Worm (Caenorhabditis elegans) whole organism, L2 larva: ENCODE data around the gene sfxn-1.2.

Source experiments
- C34F6.9 ChIP-seq: fragments of 150-350 bp; optimal IDR thresholded peaks from 2 replicates; lab custom pipeline; 2014; ENCODE audit warnings: missing biosample characterization, missing genetic modification characterization
- F13H6.1 ChIP-seq: sonication (generic microtip); optimal IDR thresholded peaks from 2 replicates; lab custom pipeline; 2016; ENCODE audit warnings: missing genetic modification characterization, missing compliant biosample characterization
- R02D3.7 ChIP-seq: fragments of 150-350 bp; optimal IDR thresholded peaks from 2 replicates; lab custom pipeline; 2014; ENCODE audit warnings: missing biosample characterization, missing genetic modification characterization
- Y55F3AM.14 ChIP-seq: fragments of 200-800 bp; sonication (Bioruptor generic); optimal IDR thresholded peaks from 2 replicates; lab custom pipeline; 2018; ENCODE audit warnings: mild to moderate bottlenecking, missing genetic modification characterization, missing compliant biosample characterization
- ZK546.5 ChIP-seq: sonication (generic microtip); optimal IDR thresholded peaks from 2 replicates; lab custom pipeline; 2017; ENCODE audit warnings: missing biosample characterization, missing genetic modification characterization
- alr-1 ChIP-seq: fragments of 150-350 bp; optimal IDR thresholded peaks from 2 replicates; lab custom pipeline; 2014; ENCODE audit warnings: missing biosample characterization, missing genetic modification characterization
- aly-2 ChIP-seq: fragments of 150-350 bp; optimal IDR thresholded peaks from 2 replicates; lab custom pipeline; 2014; ENCODE audit warnings: missing biosample characterization, missing genetic modification characterization
- ama-1 ChIP-seq: fragments of 150-350 bp; optimal IDR thresholded peaks from 2 replicates; lab custom pipeline; 2018; ENCODE audit warnings: inconsistent platforms
- ceh-82 ChIP-seq: fragments of 150-350 bp; optimal IDR thresholded peaks from 2 replicates; lab custom pipeline; 2014; ENCODE audit warnings: missing biosample characterization, missing genetic modification characterization
- crh-2 ChIP-seq: sonication (generic microtip); optimal IDR thresholded peaks from 2 replicates; lab custom pipeline; 2017; ENCODE audit warnings: missing biosample characterization, missing genetic modification characterization
- egl-27 ChIP-seq: sonication (generic microtip); optimal IDR thresholded peaks from 3 replicates; lab custom pipeline; 2017; ENCODE audit warnings: missing biosample characterization, missing genetic modification reagents, missing genetic modification characterization
- elt-1 ChIP-seq: fragments of 150-350 bp; optimal IDR thresholded peaks from 2 replicates; lab custom pipeline; 2014; ENCODE audit warnings: missing biosample characterization, missing genetic modification characterization
- elt-3 ChIP-seq: sonication (generic microtip); optimal IDR thresholded peaks from 2 replicates; lab custom pipeline; 2017; ENCODE audit warnings: missing biosample characterization, missing genetic modification characterization
- fos-1 ChIP-seq: fragments of 150-350 bp; optimal IDR thresholded peaks from 2 replicates; lab custom pipeline; 2014; ENCODE audit warnings: missing biosample characterization, missing genetic modification characterization
- gmeb-1 ChIP-seq: fragments of 150-350 bp; optimal IDR thresholded peaks from 2 replicates; lab custom pipeline; 2014; ENCODE audit warnings: missing biosample characterization, missing genetic modification characterization
- lin-11 ChIP-seq: fragments of 150-350 bp; sonication (generic microtip); optimal IDR thresholded peaks from 2 replicates; lab custom pipeline; 2014; ENCODE audit warnings: missing biosample characterization, missing genetic modification characterization, inconsistent platforms, mixed read lengths
- lin-39 ChIP-seq: fragments of 150-350 bp; optimal IDR thresholded peaks from 2 replicates; lab custom pipeline; 2014; ENCODE audit warnings: missing biosample characterization, missing genetic modification reagents, missing genetic modification characterization
- lsy-2 ChIP-seq, 2 experiments: fragments of 150-350 bp in 1 of 2; sonication (generic microtip) in 1 of 2; optimal IDR thresholded peaks; 2 replicates each; lab custom pipeline; 2014 to 2017; ENCODE audit warnings: missing biosample characterization in 2 of 2, missing genetic modification characterization in 2 of 2
- mbf-1 ChIP-seq: sonication (generic microtip); optimal IDR thresholded peaks from 2 replicates; lab custom pipeline; 2017; ENCODE audit warnings: missing biosample characterization, missing genetic modification characterization
- mdl-1 ChIP-seq, 2 experiments: fragments of 150-350 bp in 1 of 2; sonication (generic microtip) in 1 of 2; optimal IDR thresholded peaks; 2 replicates each; lab custom pipeline; 2017; ENCODE audit warnings: missing biosample characterization in 2 of 2, missing genetic modification characterization in 2 of 2
- nhr-10 ChIP-seq: sonication (generic microtip); optimal IDR thresholded peaks from 2 replicates; lab custom pipeline; 2017; ENCODE audit warnings: missing biosample characterization, missing genetic modification characterization
- nhr-11 ChIP-seq: fragments of 150-350 bp; optimal IDR thresholded peaks from 2 replicates; lab custom pipeline; 2014; ENCODE audit warnings: missing biosample characterization, missing genetic modification characterization
- nhr-129 ChIP-seq: fragments of 150-350 bp; optimal IDR thresholded peaks from 2 replicates; lab custom pipeline; 2014; ENCODE audit warnings: missing biosample characterization, missing genetic modification characterization
- nhr-21 ChIP-seq: fragments of 150-350 bp; optimal IDR thresholded peaks from 2 replicates; lab custom pipeline; 2014; ENCODE audit warnings: missing biosample characterization, missing genetic modification characterization
- nhr-23 ChIP-seq: fragments of 150-350 bp; optimal IDR thresholded peaks from 2 replicates; lab custom pipeline; 2014; ENCODE audit warnings: missing biosample characterization, missing genetic modification reagents, missing genetic modification characterization
- nhr-25 ChIP-seq: fragments of 150-350 bp; sonication (generic microtip); optimal IDR thresholded peaks from 3 replicates; lab custom pipeline; 2014; ENCODE audit warnings: missing biosample characterization, missing genetic modification characterization
- nhr-6 ChIP-seq: fragments of 150-350 bp; optimal IDR thresholded peaks from 2 replicates; lab custom pipeline; 2014; ENCODE audit warnings: missing biosample characterization, missing genetic modification characterization
- sem-4 ChIP-seq: fragments of 150-350 bp; optimal IDR thresholded peaks from 2 replicates; lab custom pipeline; 2014; ENCODE audit warnings: missing biosample characterization, missing genetic modification reagents, missing genetic modification characterization
- skn-1 ChIP-seq: sonication (generic microtip); optimal IDR thresholded peaks from 2 replicates; lab custom pipeline; 2017; ENCODE audit warnings: missing biosample characterization, missing genetic modification characterization
- sma-3 ChIP-seq: sonication (generic microtip); optimal IDR thresholded peaks from 2 replicates; lab custom pipeline; 2016; ENCODE audit warnings: missing genetic modification reagents, missing genetic modification characterization, missing compliant biosample characterization
- sma-9 ChIP-seq, 2 experiments: fragments of 150-350 bp in 1 of 2; sonication (generic microtip) in 1 of 2; optimal IDR thresholded peaks; 2 replicates each; lab custom pipeline; 2014 to 2016; ENCODE audit warnings: missing genetic modification characterization in 2 of 2, mild to moderate bottlenecking in 1 of 2, missing biosample characterization in 1 of 2, missing compliant biosample characterization in 1 of 2, missing genetic modification reagents in 1 of 2, moderate library complexity in 1 of 2
- unc-39 ChIP-seq: fragments of 150-350 bp; optimal IDR thresholded peaks from 2 replicates; lab custom pipeline; 2014; ENCODE audit warnings: missing biosample characterization, missing genetic modification characterization
- unc-55 ChIP-seq: fragments of 150-350 bp; sonication (generic microtip); optimal IDR thresholded peaks from 3 replicates; lab custom pipeline; 2014; ENCODE audit warnings: missing biosample characterization, missing genetic modification reagents, missing genetic modification characterization
- unc-62 ChIP-seq: fragments of 150-350 bp; optimal IDR thresholded peaks from 2 replicates; lab custom pipeline; 2014; ENCODE audit warnings: missing biosample characterization, missing genetic modification reagents, missing genetic modification characterization
- zag-1 ChIP-seq: fragments of 150-350 bp; optimal IDR thresholded peaks from 2 replicates; lab custom pipeline; 2014; ENCODE audit warnings: missing biosample characterization, missing genetic modification characterization
- ztf-1 ChIP-seq: fragments of 200-800 bp; sonication (Bioruptor generic); conservative IDR thresholded peaks from 2 replicates; pipeline ENCODE4 v1.3.6; 2022; ENCODE audit warnings: missing genetic modification characterization, missing compliant biosample characterization
- ztf-11 ChIP-seq: sonication (generic microtip); optimal IDR thresholded peaks from 2 replicates; lab custom pipeline; 2017; ENCODE audit warnings: missing biosample characterization, missing genetic modification characterization
- ztf-4 ChIP-seq: fragments of 150-350 bp; optimal IDR thresholded peaks from 2 replicates; lab custom pipeline; 2014; ENCODE audit warnings: missing biosample characterization, missing genetic modification characterization

Gene sfxn-1.2

ce11 chrII:11167039-11167438, 18.8 kb upstream of the sfxn-1.2 start (continued):
- TF ChIP-seq alr-1 (tag; lab: Kevin White, UChicago) (no peak), ama-1 (peak; percentile 96), sem-4 (peak; percentile 31), Y55F3AM.14 (GFP tag; lab: Kevin White, UChicago) (no peak), nhr-6 (tag; lab: Kevin White, UChicago) (no peak), ZK546.5 (tag; lab: Kevin White, UChicago) (no peak), nhr-25 (tag; lab: Kevin White, UChicago) (peak; percentile 44), unc-55 (GFP tag; lab: Kevin White, UChicago) (peak; percentile 29), F13H6.1 (tag; lab: Kevin White, UChicago) (peak; percentile 75), R02D3.7 (tag; lab: Kevin White, UChicago) (peak; percentile 22), nhr-21 (peak; percentile 84), aly-2 (tag; lab: Kevin White, UChicago) (no peak), fos-1 (tag; lab: Kevin White, UChicago) (peak; percentile 41), nhr-11 (tag; lab: Kevin White, UChicago) (no peak), elt-3 (tag; lab: Kevin White, UChicago) (no peak), C34F6.9 (peak; percentile 6), lin-39 (tag; lab: Kevin White, UChicago) (no peak), crh-2 (tag; lab: Kevin White, UChicago) (peak; percentile 12), gmeb-1 (tag; lab: Kevin White, UChicago) (peak; percentile 76), nhr-10 (tag; lab: Kevin White, UChicago) (no peak), ztf-4 (peak; percentile 25), nhr-129 (peak; percentile 63), ztf-1 (GFP tag; lab: Robert Waterston, UW) (no peak)

- TF ChIP-seq ztf-11 (no peak), unc-62 (GFP tag; lab: Kevin White, UChicago) (no peak), nhr-23 (tag; lab: Kevin White, UChicago) (no peak), elt-1 (tag; lab: Kevin White, UChicago) (no peak), zag-1 (tag; lab: Kevin White, UChicago) (no peak), lin-39 (tag; lab: Kevin White, UChicago) (no peak), nhr-11 (tag; lab: Kevin White, UChicago) (no peak), C34F6.9 (no peak), sem-4 (no peak)
- TF ChIP-seq, all 48 proteins: peak for 0
Observed at ce11 chrII:11175347-11175746, 10.5 kb upstream of the sfxn-1.2 start.

ce11 chrII:11176441-11176840, 9.4 kb upstream of the sfxn-1.2 start:
- TF ChIP-seq C34F6.9 (peak; percentile 6), unc-55 (GFP tag; lab: Kevin White, UChicago) (peak; percentile 15), zag-1 (tag; lab: Kevin White, UChicago) (no peak), lsy-2 (tag; optimal IDR thresholded peaks at IDR 0.05; lab: Kevin White, UChicago) (peak in 1 of 2 experiments; percentile 35)
- TF ChIP-seq, all 48 proteins: peak for 3

- no peak for TF ChIP-seq ztf-1 (GFP tag; lab: Robert Waterston, UW)
- no peak for TF ChIP-seq unc-39
- TF ChIP-seq nhr-129 = no peak
- no peak for TF ChIP-seq unc-62 (GFP tag; lab: Kevin White, UChicago)
- no peak for TF ChIP-seq unc-55 (GFP tag; lab: Kevin White, UChicago)
- TF ChIP-seq aly-2 (tag; lab: Kevin White, UChicago) = no peak
- TF ChIP-seq mdl-1 (tag; optimal IDR thresholded peaks at IDR 0.05; lab: Kevin White, UChicago) = no peak
- no peak for TF ChIP-seq skn-1 (tag; lab: Kevin White, UChicago)
- no peak for TF ChIP-seq sma-9 (GFP tag; optimal IDR thresholded peaks at IDR 0.05; lab: Kevin White, UChicago)
- TF ChIP-seq sma-9 (tag; optimal IDR thresholded peaks at IDR 0.05; lab: Kevin White, UChicago) = no peak
- TF ChIP-seq egl-27 (tag; lab: Kevin White, UChicago) = no peak
- no peak for TF ChIP-seq nhr-21
- no peak for TF ChIP-seq zag-1 (tag; lab: Kevin White, UChicago)
- no peak for TF ChIP-seq lin-11 (tag; lab: Kevin White, UChicago)
- no peak for TF ChIP-seq sem-4
- TF ChIP-seq mbf-1 (tag; lab: Kevin White, UChicago) = no peak
- TF ChIP-seq lsy-2 (tag; optimal IDR thresholded peaks at IDR 0.05; lab: Kevin White, UChicago) = no peak
- TF ChIP-seq ZK546.5 (tag; lab: Kevin White, UChicago) = no peak
- no peak for TF ChIP-seq nhr-23 (tag; lab: Kevin White, UChicago)
- no peak for TF ChIP-seq sma-3 (GFP tag; lab: Kevin White, UChicago)
- TF ChIP-seq ceh-82 (tag; lab: Kevin White, UChicago) = no peak
Observed at ce11 chrII:11177376-11177775, 8.5 kb upstream of the sfxn-1.2 start, which contains the start of gene F37H8.6. Gene F37H8.6, minus strand, starts transcription at chrII:11177476.
